Worm (Caenorhabditis elegans) whole organism, L4/young adult: ENCODE results near the gene C02F4.5.

Experiments used
- W03F9.2 ChIP-seq: fragments of 150-350 bp; optimal IDR thresholded peaks from 2 replicates; lab custom pipeline; 2014; ENCODE audit warnings: missing biosample characterization, missing genetic modification characterization
- dao-5 ChIP-seq: sonication (generic microtip); optimal IDR thresholded peaks from 2 replicates; lab custom pipeline; 2016; ENCODE audit warnings: missing genotype, missing genetic modification characterization, moderate library complexity, missing compliant biosample characterization
- him-1 ChIP-seq: sonication (generic microtip); optimal IDR thresholded peaks from 2 replicates; lab custom pipeline; 2016; ENCODE audit warnings: missing genotype, missing genetic modification reagents, missing genetic modification characterization, missing compliant biosample characterization

DNA sequence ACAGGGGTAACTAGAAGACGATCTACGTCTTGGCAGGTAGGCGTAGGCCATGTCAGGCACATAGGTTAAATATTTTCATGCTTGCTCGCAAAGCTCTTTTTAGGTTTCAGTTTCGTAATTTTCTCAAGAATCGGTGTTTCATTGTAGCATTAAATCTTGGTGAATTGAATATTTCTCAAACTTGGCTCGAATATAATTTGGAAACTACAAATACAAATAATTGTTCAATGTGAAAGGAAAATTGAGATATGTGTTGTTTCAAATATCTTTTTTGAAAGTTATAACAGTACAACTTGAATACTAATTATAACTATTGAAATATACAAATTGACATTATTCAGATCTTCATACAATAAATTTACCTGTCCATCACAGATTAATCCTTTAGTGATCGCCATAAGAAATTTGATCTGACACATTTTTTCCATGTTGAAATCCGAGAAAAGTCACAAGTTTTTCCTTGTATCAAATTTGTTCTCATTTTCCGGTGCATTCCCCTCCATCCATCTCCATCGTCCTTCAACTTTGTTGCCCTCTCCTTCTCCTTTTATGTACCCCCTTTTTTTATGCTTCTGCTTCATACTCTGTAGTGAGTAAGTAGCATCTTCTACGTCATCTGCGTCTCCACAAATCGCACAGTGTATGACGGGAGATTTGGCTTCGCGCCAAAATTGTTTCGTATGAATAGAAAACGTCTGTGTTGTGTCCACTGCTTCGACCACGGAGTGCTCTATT, at the start of gene C02F4.5:
- TF ChIP-seq him-1 (tag; lab: Kevin White, UChicago) (no peak), W03F9.2 (tag; lab: Kevin White, UChicago) (no peak), dao-5 (tag; lab: Kevin White, UChicago) (no peak)
